Fruit fly (Drosophila melanogaster) whole organism, larva: ENCODE results near the gene Ndae1.

Experiments
- noc ChIP-seq: fragments of 200-800 bp; sonication (Bioruptor generic); optimal IDR thresholded peaks from 3 replicates; lab custom pipeline; 2019; ENCODE audit warnings: missing biosample characterization, mild to moderate bottlenecking, missing genetic modification characterization, moderate library complexity

Gene Ndae1

DNA sequence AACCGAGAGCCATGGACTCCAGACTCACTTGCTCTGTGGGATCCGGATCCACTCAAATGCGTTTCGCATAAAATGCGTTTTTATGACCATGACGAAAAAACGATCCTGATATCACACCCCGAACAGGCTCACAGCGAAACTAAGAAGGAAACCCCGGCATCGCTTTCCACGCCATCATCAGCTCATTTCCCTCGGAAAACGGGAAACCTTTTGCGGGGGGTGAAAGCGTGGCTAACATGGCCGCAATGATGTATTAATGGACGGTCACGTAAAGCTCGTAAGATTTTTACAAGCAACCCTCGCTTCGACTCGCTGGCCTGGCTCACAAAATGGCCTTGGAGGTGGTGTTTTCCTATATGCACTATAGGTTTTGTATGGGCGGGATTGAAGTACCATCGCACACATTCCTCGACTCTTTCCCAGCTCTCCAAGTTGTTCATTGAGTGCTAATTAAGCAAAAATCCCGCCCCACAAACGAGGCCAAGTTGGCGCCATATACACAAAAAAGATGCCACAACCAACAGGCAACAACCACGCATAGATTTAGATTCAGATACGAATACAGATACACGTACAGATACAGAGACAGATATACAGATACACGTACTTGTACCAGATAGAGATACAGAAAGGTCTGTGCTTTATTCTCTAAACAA is 15.9 kb upstream of the Ndae1 start:
- TF ChIP-seq noc (tag; lab: Kevin White, UChicago) = no peak

DNA sequence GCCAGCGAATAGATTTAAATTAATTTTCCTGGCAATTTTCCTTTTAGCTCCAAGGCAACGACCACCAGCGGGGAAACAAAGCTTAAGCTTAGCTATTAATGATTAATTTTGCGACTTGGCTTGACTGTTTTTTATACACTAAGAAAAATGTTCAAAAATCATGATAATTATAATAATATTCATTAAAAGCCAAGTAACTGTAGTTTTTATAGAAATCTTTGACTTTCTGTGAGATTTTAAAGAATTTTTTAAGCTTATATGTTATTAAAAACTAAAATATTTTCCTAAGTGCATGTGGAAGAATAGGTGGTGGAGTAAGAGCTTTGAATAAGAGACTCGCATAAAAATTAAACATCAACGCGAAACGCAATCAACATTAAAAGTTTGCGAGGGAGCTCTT is 15.3 kb upstream of the Ndae1 start:
- TF ChIP-seq noc (tag; lab: Kevin White, UChicago) = no peak

DNA sequence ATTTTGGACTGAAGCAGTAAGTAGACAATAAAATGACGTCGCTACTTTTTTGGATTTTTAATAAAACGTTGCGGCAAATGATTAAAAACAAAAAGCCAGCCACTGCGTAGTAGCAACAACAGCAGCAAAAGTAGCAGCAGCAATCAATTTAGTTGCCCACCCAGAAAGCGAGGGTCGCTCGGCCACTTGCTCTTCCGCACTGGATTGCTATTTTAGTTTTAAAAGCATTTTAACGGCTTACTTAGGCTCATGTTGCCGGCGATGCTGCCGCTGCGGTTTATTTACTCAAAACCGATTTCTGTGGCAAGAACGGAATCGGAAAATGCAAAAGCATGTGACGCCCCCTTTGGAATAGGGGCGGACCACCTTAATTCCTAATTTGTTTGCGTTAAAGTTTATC is 13.4 kb upstream of the Ndae1 start:
- no peak for TF ChIP-seq noc (tag; lab: Kevin White, UChicago)

DNA sequence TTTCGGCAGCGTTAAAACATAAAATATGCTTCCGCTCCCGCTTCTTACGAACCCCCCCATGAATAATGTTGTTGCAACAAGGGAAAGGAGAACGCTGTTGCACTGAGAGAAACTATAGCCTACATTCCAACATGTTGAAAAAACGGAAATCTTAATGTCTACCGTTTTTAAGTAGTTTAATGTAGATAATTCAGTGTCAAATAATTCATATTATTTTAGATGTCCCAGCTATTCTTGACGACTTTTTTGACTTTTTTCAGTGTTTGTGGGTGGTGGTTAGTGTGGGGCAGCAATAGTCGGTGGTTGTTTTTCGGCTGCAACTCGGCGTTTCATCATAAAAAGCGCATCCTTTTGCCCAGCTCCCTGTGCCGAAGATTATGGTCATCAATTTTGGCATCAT is 12.8 kb upstream of the Ndae1 start:
- no peak for TF ChIP-seq noc (tag; lab: Kevin White, UChicago)

DNA sequence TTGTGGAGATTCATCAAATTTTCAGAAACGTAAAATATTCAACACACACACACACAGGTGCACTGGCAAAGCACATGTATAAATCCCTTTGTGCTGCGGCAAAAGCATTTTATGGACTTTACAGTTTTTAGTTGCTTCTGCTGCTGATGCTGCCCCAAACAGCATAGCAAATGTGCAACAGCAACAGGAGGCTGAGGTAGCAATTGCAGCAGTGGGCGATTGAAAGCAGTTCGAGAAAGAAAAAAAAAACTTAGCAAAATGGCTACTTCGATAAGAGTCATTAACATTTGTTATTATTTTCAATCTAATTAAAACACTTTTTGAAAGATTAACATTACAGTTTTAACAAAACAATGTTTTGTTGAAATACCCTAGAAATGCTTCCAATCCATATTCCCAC is 11.1 kb upstream of the Ndae1 start:
- no peak for TF ChIP-seq noc (tag; lab: Kevin White, UChicago)

DNA sequence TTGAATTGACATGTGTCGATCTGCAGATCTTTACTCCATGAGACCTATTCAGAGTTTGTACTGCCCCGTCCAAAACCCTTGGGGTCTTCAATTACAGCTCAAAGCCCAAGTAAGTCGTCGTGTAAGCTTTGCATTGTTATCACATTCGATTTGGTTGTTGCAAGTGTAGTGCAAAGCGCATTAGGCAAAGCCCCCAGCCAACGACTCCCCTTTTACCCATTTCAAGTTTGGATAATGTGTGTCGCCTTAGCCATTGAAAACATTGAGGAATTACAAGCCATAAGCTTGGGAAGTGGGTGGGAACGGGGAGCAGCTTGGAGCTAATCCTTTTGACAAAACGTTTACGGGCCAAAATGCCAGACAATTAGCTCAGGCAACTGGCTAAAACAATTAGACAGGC is 10.4 kb upstream of the Ndae1 start:
- TF ChIP-seq noc (tag; lab: Kevin White, UChicago) = no peak

DNA sequence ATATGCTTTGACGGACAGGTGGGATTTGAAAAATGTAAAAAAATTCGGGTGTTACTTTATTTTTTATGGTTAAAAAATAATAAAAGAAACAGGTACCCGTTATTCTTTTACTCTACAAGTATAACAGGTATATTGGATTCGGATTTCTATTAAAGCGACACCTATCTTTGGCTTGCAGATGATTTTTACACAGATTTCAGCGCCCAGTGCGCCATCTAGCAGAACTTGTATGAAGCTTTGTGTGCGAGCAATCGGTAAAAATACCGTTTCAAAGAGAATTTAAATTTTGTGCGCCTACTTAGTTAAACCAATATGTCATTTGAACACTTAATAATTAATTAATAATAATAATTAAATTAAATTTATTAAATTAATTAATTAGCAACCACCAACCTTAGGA is 9.0 kb upstream of the Ndae1 start:
- TF ChIP-seq noc (tag; lab: Kevin White, UChicago) = no peak

DNA sequence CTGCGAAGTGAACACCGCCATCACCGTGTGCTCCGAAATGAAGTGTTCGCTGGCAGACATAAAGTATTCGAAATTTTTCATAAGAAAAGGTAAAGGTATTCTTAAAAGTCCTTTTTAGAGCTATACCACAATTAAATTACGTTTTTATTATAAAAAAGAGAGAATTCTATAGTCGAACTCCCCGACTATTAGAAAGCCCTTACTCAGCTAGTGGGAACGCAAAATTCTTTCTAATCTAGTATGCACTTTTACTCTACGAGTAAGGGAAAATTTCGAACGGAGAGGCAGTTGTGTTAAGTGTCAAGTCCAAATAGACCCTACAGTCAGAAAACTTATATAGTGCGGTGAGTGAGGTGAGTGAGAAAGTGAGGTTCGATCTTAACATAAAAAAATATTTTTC is 8.1 kb upstream of the Ndae1 start, which contains the start of gene CG31909:
TSS of gene CG31909 (plus strand) at position 301 of the 400 bp plus-strand sequence.
- TF ChIP-seq noc (tag; lab: Kevin White, UChicago) = no peak

DNA sequence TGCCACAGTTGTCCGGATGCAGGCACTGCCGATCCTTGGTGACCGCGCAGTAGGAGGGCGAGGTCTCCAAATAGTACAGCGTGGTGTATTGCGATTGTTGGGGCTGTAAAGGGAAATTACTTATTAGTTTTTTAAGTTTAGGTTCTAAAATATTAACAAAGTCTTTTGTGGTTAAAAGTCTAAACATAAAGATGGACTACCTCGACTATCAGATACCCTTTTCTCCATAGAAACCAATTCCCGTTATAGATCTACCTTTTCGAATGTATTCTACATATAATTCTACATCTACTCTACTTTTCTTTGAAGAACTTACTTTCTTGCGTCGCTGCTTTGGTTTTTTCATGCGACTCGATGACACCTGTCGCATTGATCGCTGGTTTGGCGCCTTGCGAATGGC is 7.0 kb upstream of the Ndae1 start:
- TF ChIP-seq noc (tag; lab: Kevin White, UChicago) = no peak

DNA sequence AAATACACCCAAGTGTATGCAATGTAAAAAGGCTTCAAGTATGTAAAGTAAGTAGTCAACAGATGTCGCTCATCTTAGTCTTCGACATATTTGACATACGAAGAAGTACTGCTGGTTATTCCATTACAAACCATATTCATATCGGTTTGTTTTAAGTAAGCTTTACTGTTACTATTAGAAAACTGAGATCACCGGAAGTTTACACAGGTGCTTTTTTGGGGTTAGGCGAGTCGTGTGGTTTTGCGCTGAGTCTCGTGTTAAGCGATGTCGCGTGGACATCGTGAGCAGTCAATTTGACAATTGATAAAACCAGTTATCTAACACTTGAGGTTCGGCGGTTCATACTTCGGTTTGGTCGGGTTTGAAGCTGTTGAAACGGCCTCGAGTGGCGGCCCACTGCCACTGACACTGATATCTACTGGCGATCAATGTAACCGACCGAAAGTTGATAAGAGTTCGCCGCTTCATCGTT is 5.6 kb upstream of the Ndae1 start:
- no peak for TF ChIP-seq noc (tag; lab: Kevin White, UChicago)

DNA sequence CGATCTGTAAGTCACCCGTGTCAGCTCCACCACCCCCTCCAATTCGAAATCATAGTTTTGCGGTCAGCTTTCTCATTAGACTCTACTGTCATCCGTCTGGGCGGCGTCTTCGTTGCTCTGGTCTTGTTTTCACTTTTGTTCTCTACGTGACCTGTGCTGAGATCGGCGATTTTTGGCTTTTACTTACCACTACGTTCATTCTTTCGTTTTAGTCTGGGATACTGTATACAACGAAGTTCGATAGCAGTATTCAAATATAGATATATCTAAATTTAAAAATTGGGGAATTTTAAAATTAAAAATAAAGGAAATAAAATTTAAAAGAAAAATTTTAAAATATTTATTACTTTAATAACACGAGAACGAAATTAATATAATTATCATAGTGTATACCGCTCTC is 3.7 kb upstream of the Ndae1 start, which contains the start of gene CG13786:
TSS of gene CG13786 (minus strand) at position 101 of the 400 bp plus-strand sequence.
- TF ChIP-seq noc (tag; lab: Kevin White, UChicago) = no peak

DNA sequence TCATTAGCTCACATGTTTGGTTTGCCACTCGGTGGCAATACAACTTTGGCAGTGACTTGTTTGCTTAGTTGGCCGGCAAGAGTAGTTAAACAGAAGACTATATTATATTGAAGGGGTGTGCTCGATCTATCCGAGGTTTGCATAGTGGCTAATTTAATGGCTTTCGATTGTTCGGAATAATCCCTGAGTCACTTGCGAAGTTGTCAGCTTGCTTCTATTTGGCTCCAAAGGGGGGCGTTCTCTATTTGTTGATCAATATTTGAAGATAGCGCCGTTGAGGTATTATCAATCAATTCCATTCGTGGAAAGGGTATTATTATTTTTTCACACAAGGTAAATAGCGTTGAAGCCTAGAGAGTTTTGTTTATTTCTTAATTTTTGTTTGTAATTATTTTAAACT is 1.0 kb downstream of the Ndae1 start:
- TF ChIP-seq noc (tag; lab: Kevin White, UChicago) = no peak

DNA sequence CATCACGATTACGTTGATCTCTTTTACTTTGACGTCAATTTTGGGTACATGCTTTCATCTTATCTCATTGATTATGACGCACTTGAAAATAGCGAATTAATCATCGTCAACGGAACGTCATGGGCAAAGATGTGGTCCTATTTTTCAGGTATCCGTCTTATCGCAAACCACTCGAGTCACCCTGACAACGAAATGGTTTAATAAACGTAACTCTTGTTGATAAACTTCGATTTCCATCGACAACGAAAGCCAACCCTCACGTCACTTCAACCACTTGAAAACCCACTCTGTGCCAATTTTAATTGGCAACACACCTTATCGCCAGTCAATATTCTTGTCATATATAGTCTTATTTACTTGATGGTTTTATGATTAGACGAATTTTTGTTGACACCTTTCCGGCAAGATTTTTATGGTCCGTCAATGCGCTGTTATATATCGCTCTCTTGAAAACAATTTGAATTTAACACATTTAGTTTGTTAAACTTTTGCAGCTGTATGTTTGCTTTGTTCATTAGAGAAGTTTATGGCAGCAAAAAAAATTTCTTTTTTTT is 6.8 kb downstream of the Ndae1 start:
- peak; percentile 91 for TF ChIP-seq noc (tag; lab: Kevin White, UChicago)

DNA sequence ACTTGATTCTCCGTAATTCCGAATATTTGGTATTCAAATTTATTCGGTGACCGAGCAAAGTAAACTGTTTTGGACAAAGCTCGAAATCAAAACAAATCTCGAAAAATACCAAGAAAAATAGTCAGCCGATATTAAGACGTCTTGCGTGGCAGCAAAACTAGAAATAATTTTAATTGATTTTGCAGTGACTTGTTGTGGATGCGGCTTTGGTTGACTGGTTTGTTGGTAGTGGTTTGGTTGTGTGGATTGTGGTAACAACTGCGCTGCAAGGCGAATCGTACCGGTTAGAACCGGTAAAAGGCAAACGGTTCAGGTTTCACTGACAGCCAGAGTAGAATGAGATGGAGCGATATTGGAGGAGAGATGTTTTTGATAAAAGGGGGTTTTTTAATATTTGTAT is 7.6 kb downstream of the Ndae1 start:
- TF ChIP-seq noc (tag; lab: Kevin White, UChicago) = no peak

DNA sequence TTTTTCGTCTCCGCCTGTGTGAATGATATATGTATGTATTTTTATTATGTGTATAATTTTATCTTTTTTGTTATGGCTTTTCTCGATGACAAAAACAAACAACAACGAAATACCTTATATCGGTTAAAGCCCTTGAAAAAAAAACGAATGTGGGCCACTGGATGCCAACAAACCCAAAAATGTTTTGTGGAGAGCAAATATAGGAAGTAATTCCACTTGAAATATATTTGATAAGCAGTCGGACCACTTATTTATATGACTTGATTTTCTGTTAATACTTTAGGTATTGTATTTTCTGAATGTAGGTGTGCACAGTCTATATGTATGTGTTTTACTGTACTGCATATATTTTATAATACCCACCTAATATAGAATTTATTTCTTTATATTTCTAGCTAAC is 8.2 kb downstream of the Ndae1 start:
- no peak for TF ChIP-seq noc (tag; lab: Kevin White, UChicago)

DNA sequence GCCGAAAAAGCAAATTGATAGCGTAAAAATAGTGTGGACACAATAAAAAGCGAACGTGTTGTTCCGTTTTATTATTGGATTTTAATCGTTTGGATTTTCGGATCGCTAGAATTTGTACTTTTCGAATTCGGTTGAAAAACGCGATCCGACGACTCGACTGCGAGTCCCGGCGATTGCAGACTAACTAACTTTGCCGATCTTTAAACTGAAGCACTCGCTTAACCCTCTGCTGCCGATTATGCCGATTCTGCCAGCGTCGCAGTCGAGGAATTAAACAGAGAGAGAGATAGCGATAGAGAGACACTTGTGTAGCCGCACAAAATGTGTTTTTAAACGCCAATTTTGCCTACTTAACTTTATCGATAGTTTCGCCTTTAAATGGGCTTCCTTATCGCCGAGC is 8.8 kb downstream of the Ndae1 start:
- TF ChIP-seq noc (tag; lab: Kevin White, UChicago) = peak; percentile 54

DNA sequence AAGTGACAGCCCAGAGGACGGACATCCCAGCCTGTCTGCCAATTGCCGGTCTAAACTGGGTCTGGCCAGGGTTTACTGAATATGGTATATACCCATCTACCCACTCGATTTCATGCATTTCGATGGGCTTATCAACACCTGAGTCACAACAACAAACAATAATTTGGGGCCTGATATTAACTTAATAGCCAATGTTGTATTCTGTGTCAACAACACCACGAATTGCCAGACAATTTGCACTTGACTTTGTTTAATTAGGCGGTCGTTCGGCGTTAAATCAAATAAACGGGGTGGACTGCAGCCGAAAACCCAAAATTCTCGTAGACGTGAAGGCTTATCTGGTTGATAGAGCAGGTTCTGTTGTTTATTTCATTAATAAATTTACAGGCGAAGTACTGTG is 9.8 kb downstream of the Ndae1 start:
- TF ChIP-seq noc (tag; lab: Kevin White, UChicago) = peak; percentile 94
